Worm (Caenorhabditis elegans) whole organism, late embryonic: Measurements from ENCODE around the gene srz-10.

Experiments used
- F13H6.1 ChIP-seq: sonication (generic microtip); optimal IDR thresholded peaks from 2 replicates; lab custom pipeline; 2016; ENCODE audit warnings: missing genetic modification characterization, missing compliant biosample characterization
- elt-2 ChIP-seq: sonication (generic microtip); optimal IDR thresholded peaks from 2 replicates; lab custom pipeline; 2016; ENCODE audit warnings: missing genetic modification reagents, missing genetic modification characterization, missing compliant biosample characterization
- eyg-1 ChIP-seq: sonication (generic microtip); optimal IDR thresholded peaks from 2 replicates; lab custom pipeline; 2016; ENCODE audit warnings: missing genotype, missing genetic modification characterization, missing compliant biosample characterization
- gmeb-2 ChIP-seq: sonication (generic microtip); optimal IDR thresholded peaks from 2 replicates; lab custom pipeline; 2016; ENCODE audit warnings: missing genetic modification characterization, inconsistent platforms, missing compliant biosample characterization
- pag-3 ChIP-seq: sonication (generic microtip); optimal IDR thresholded peaks from 2 replicates; lab custom pipeline; 2016; ENCODE audit warnings: missing compliant biosample characterization, missing genetic modification characterization, borderline replicate concordance
- tbx-2 ChIP-seq: sonication (generic microtip); optimal IDR thresholded peaks from 2 replicates; lab custom pipeline; 2016; ENCODE audit warnings: missing genetic modification characterization, missing compliant biosample characterization

DNA sequence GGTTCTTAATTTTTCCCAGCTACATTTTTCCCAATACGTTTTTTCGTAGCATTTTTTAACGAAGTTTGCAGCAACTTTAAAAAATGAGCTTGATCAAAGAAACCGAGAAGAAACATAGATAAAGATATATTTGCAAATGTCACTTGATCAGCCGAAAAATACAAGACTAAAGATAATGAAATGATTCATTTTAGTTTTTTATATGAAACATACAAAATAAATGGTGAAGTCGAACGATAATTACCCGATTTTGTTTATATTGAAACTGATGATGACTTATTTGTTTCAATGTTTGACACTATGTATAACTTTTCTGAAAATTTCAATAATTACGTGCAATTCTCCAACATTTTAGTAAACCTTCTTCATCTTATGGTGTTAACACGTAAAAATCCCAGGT is 40.6 kb downstream of the srz-10 start, which contains the start of gene srw-22:
- no peak for TF ChIP-seq F13H6.1 (tag; lab: Kevin White, UChicago)
- TF ChIP-seq eyg-1 (tag; lab: Kevin White, UChicago) = no peak
- no peak for TF ChIP-seq tbx-2 (tag; lab: Kevin White, UChicago)
- TF ChIP-seq elt-2 (tag; lab: Kevin White, UChicago) = no peak
- TF ChIP-seq gmeb-2 (tag; lab: Kevin White, UChicago) = no peak
- TF ChIP-seq pag-3 (tag; lab: Kevin White, UChicago) = no peak
